Fruit fly (Drosophila melanogaster) whole organism, wandering third instar larva: Measurements from ENCODE around the gene cact.

Experiments used
- Abd-B ChIP-seq: fragments of >200 bp; optimal IDR thresholded peaks from 2 replicates; lab custom pipeline; 2017; ENCODE audit warnings: missing biosample characterization, missing genetic modification characterization
- CG32264 ChIP-seq: fragments of 200-800 bp; sonication (Bioruptor generic); optimal IDR thresholded peaks from 2 replicates; lab custom pipeline; 2016; ENCODE audit warnings: missing biosample characterization, missing genetic modification characterization
- CG9705 ChIP-seq: fragments of 200-800 bp; sonication (Bioruptor generic); optimal IDR thresholded peaks from 2 replicates; lab custom pipeline; 2018; ENCODE audit warnings: missing biosample characterization, mild to moderate bottlenecking, missing genetic modification characterization
- CrebA ChIP-seq: fragments of 200-800 bp; sonication (Bioruptor generic); optimal IDR thresholded peaks from 2 replicates; lab custom pipeline; 2016; ENCODE audit warnings: missing biosample characterization, mild to moderate bottlenecking, missing genetic modification characterization, borderline replicate concordance
- Dfd ChIP-seq: fragments of >200 bp; optimal IDR thresholded peaks from 2 replicates; lab custom pipeline; 2017; ENCODE audit warnings: missing biosample characterization, missing genetic modification characterization
- Dif ChIP-seq: fragments of 200-275, 200-300 bp; sonication (Bioruptor generic); optimal IDR thresholded peaks from 2 replicates; lab custom pipeline; 2018; ENCODE audit warnings: missing biosample characterization, missing genetic modification characterization; ENCODE audit not compliant: partially characterized antibody
- GATAd ChIP-seq: sonication (Bioruptor generic); optimal IDR thresholded peaks from 2 replicates; lab custom pipeline; 2016; ENCODE audit warnings: missing biosample characterization, missing genetic modification characterization
- HLH106 ChIP-seq: fragments of 200-800 bp; optimal IDR thresholded peaks from 3 replicates; lab custom pipeline; 2019; ENCODE audit warnings: missing biosample characterization, mild to moderate bottlenecking, missing genetic modification characterization, moderate library complexity
- Hnf4 ChIP-seq: fragments of 200-800 bp; sonication (Bioruptor generic); optimal IDR thresholded peaks from 2 replicates; lab custom pipeline; 2016; ENCODE audit warnings: missing biosample characterization, mild to moderate bottlenecking, missing genetic modification characterization
- Hr78 ChIP-seq: fragments of >200 bp; optimal IDR thresholded peaks from 2 replicates; lab custom pipeline; 2017; ENCODE audit warnings: missing biosample characterization, missing genetic modification characterization
- Hr83 ChIP-seq: fragments of 200-300 bp; sonication (Bioruptor generic); optimal IDR thresholded peaks from 2 replicates; lab custom pipeline; 2016; ENCODE audit warnings: missing biosample characterization, mild to moderate bottlenecking, missing genetic modification characterization, moderate library complexity; ENCODE audit not compliant: poor library complexity, severe bottlenecking
- Jra ChIP-seq: sonication (Bioruptor generic); optimal IDR thresholded peaks from 2 replicates; lab custom pipeline; 2016; ENCODE audit warnings: missing biosample characterization, missing genetic modification characterization
- Mio ChIP-seq: sonication (Bioruptor generic); optimal IDR thresholded peaks from 2 replicates; lab custom pipeline; 2016; ENCODE audit warnings: missing biosample characterization, missing genetic modification characterization
- Myc ChIP-seq: fragments of >200 bp; optimal IDR thresholded peaks from 2 replicates; lab custom pipeline; 2017
- N ChIP-seq: fragments of >200 bp; optimal IDR thresholded peaks from 2 replicates; lab custom pipeline; 2018; ENCODE audit warnings: missing biosample characterization, missing external identifiers, missing genetic modification characterization
- OdsH ChIP-seq: fragments of 200-800 bp; sonication (Bioruptor generic); optimal IDR thresholded peaks from 2 replicates; lab custom pipeline; 2016; ENCODE audit warnings: missing biosample characterization, mild to moderate bottlenecking, missing genetic modification characterization
- Rel ChIP-seq, 2 experiments: fragments of 200-800 bp; sonication (Bioruptor generic) in 1 of 2; optimal IDR thresholded peaks; 2 replicates in 1 of 2; 3 replicates in 1 of 2; lab custom pipeline; 2016 to 2019; ENCODE audit warnings: mild to moderate bottlenecking in 2 of 2, missing biosample characterization in 2 of 2, missing genetic modification characterization in 2 of 2, moderate library complexity in 1 of 2
- Sp1 ChIP-seq: fragments of 200-800 bp; sonication (Bioruptor generic); optimal IDR thresholded peaks from 3 replicates; lab custom pipeline; 2019; ENCODE audit warnings: missing biosample characterization, mild to moderate bottlenecking, missing genetic modification characterization, moderate library complexity
- Vsx2 ChIP-seq: fragments of 200-300, 225-300 bp; sonication (Bioruptor generic); optimal IDR thresholded peaks from 2 replicates; lab custom pipeline; 2018; ENCODE audit warnings: missing biosample characterization, missing genetic modification characterization; ENCODE audit not compliant: partially characterized antibody
- br ChIP-seq: fragments of 200-800 bp; sonication (Bioruptor generic); optimal IDR thresholded peaks from 2 replicates; lab custom pipeline; 2016; ENCODE audit warnings: missing biosample characterization, missing genetic modification characterization
- brk ChIP-seq: fragments of 200-800 bp; sonication (Bioruptor generic); optimal IDR thresholded peaks from 2 replicates; lab custom pipeline; 2016; ENCODE audit warnings: missing biosample characterization, mild to moderate bottlenecking, missing genetic modification characterization
- dl ChIP-seq, 2 experiments: fragments of 175-275, 200-275 bp in 1 of 2; fragments of 200-275 bp in 1 of 2; sonication (Bioruptor generic); optimal IDR thresholded peaks; lab custom pipeline; 2018; ENCODE audit warnings: mild to moderate bottlenecking in 2 of 2, missing biosample characterization in 2 of 2, missing genetic modification characterization in 2 of 2, moderate library complexity in 2 of 2; ENCODE audit not compliant: partially characterized antibody in 2 of 2, insufficient read depth in 1 of 2
- dmrt93B ChIP-seq: fragments of 200-800 bp; sonication (Bioruptor generic); optimal IDR thresholded peaks from 2 replicates; lab custom pipeline; 2018; ENCODE audit warnings: missing biosample characterization, mild to moderate bottlenecking, missing genetic modification characterization
- dsf ChIP-seq: sonication (Bioruptor generic); optimal IDR thresholded peaks from 2 replicates; lab custom pipeline; 2016; ENCODE audit warnings: missing biosample characterization, missing genetic modification characterization, borderline replicate concordance
- ey ChIP-seq: fragments of 200-800 bp; sonication (Bioruptor generic); optimal IDR thresholded peaks from 2 replicates; lab custom pipeline; 2016; ENCODE audit warnings: missing biosample characterization, missing genetic modification characterization
- foxo ChIP-seq, 2 experiments: fragments of 200-800 bp; sonication (Bioruptor generic); optimal IDR thresholded peaks; 2 replicates in 1 of 2; 3 replicates in 1 of 2; lab custom pipeline; 2016 to 2017; ENCODE audit warnings: missing biosample characterization in 2 of 2, missing genetic modification characterization in 2 of 2
- fru ChIP-seq: fragments of 200-800 bp; sonication (Bioruptor generic); optimal IDR thresholded peaks from 3 replicates; lab custom pipeline; 2016; ENCODE audit warnings: missing biosample characterization, mild to moderate bottlenecking, missing genetic modification characterization
- h ChIP-seq: fragments of 200-800 bp; sonication (Bioruptor generic); optimal IDR thresholded peaks from 3 replicates; lab custom pipeline; 2016; ENCODE audit warnings: missing biosample characterization, mild to moderate bottlenecking, missing genetic modification characterization
- jim ChIP-seq: fragments of 175-275, 200-325 bp; sonication (Bioruptor generic); optimal IDR thresholded peaks from 2 replicates; lab custom pipeline; 2016; ENCODE audit warnings: missing biosample characterization, mild to moderate bottlenecking, missing genetic modification characterization
- lola ChIP-seq: fragments of >200 bp; optimal IDR thresholded peaks from 2 replicates; lab custom pipeline; 2017; ENCODE audit warnings: missing biosample characterization, missing genetic modification characterization
- pan ChIP-seq: fragments of >200 bp; optimal IDR thresholded peaks from 2 replicates; lab custom pipeline; 2017
- psq ChIP-seq: fragments of 200-800 bp; sonication (Bioruptor generic); optimal IDR thresholded peaks from 3 replicates; lab custom pipeline; 2017; ENCODE audit warnings: missing biosample characterization, mild to moderate bottlenecking, missing genetic modification characterization, moderate library complexity
- rgr ChIP-seq: fragments of 200-800 bp; sonication (Bioruptor generic); optimal IDR thresholded peaks from 3 replicates; lab custom pipeline; 2016; ENCODE audit warnings: missing biosample characterization, mild to moderate bottlenecking, missing genetic modification characterization
- sage ChIP-seq: fragments of 200-800 bp; sonication (Bioruptor generic); optimal IDR thresholded peaks from 2 replicates; lab custom pipeline; 2016; ENCODE audit warnings: missing biosample characterization, mild to moderate bottlenecking, missing genetic modification characterization
- sv ChIP-seq: fragments of 200-800 bp; sonication (Bioruptor generic); optimal IDR thresholded peaks from 3 replicates; lab custom pipeline; 2016; ENCODE audit warnings: missing biosample characterization, missing genetic modification characterization
- tai ChIP-seq: sonication (Bioruptor generic); optimal IDR thresholded peaks from 2 replicates; lab custom pipeline; 2016; ENCODE audit warnings: missing biosample characterization, missing genetic modification characterization
- usp ChIP-seq: fragments of >200 bp; optimal IDR thresholded peaks from 2 replicates; lab custom pipeline; 2017; ENCODE audit warnings: missing biosample characterization, missing genetic modification characterization
- woc ChIP-seq: sonication (Bioruptor generic); optimal IDR thresholded peaks from 2 replicates; lab custom pipeline; 2016; ENCODE audit warnings: missing biosample characterization, mild to moderate bottlenecking, missing genetic modification characterization

cact gene

dm6 chr2L:16353765-16354164 lies 27.8 kb upstream of the cact start:
- TF ChIP-seq Dif (GFP tag; lab: Kevin White, UChicago) (no peak), woc (GFP tag; lab: Kevin White, UChicago) (no peak), Myc (lab: Kevin White, UChicago) (no peak), rgr (no peak), CG32264 (GFP tag; lab: Kevin White, UChicago) (no peak)
- TF ChIP-seq, all 38 proteins: peak for 0

dm6 chr2L:16352585-16353580 lies 26.9 kb upstream of the cact start, which contains the start of the genes Hyls1, chif and CG4455:
Gene Hyls1 (minus strand): TSS chr2L:16352628.
Gene chif (minus strand): TSS chr2L:16352628.
Gene CG4455 (plus strand): TSS chr2L:16352934.
- TF ChIP-seq HLH106 (tag; lab: Kevin White, UChicago) (peak; percentile 69), pan (no peak), N (GFP tag; lab: Kevin White, UChicago) (no peak), Myc (lab: Kevin White, UChicago) (no peak), Hnf4 (peak; percentile 53), sv (GFP tag; lab: Kevin White, UChicago) (peak; percentile 13), woc (GFP tag; lab: Kevin White, UChicago) (peak; percentile 40), CG32264 (GFP tag; lab: Kevin White, UChicago) (no peak), dmrt93B (GFP tag; lab: Kevin White, UChicago) (peak; percentile 37), rgr (peak; percentile 47), foxo (GFP tag; optimal IDR thresholded peaks at IDR 0.05; lab: Kevin White, UChicago) (peak in 1 of 2 experiments; percentile 55), Sp1 (GFP tag; lab: Kevin White, UChicago) (peak; percentile 58), br (GFP tag; lab: Kevin White, UChicago) (no peak), usp (GFP tag; lab: Kevin White, UChicago) (no peak), Rel (GFP tag; optimal IDR thresholded peaks at IDR 0.05; lab: Kevin White, UChicago) (no peak), Rel (tag; optimal IDR thresholded peaks at IDR 0.05; lab: Kevin White, UChicago) (peak; percentile 71), Abd-B (no peak), h (GFP tag; lab: Kevin White, UChicago) (peak; percentile 36), GATAd (GFP tag; lab: Kevin White, UChicago) (no peak), tai (peak; percentile 62), dl (GFP tag; optimal IDR thresholded peaks at IDR 0.05; lab: Kevin White, UChicago; ENCODE audit: insufficient read depth in 1 of 2, partially characterized antibody in 2 of 2) (no peak), psq (GFP tag; lab: Kevin White, UChicago) (peak; percentile 85), OdsH (GFP tag; lab: Kevin White, UChicago) (peak; percentile 40), Jra (GFP tag; lab: Kevin White, UChicago) (no peak), Mio (no peak), CrebA (GFP tag; lab: Kevin White, UChicago) (no peak), Hr83 (peak; percentile 28), dsf (GFP tag; lab: Kevin White, UChicago) (no peak), sage (GFP tag; lab: Kevin White, UChicago) (peak; percentile 46), ey (GFP tag; lab: Kevin White, UChicago) (no peak), brk (GFP tag; lab: Kevin White, UChicago) (peak; percentile 75), Vsx2 (GFP tag; lab: Kevin White, UChicago) (no peak), jim (no peak), CG9705 (peak; percentile 44), lola (GFP tag; lab: Kevin White, UChicago) (no peak), Hr78 (GFP tag; lab: Kevin White, UChicago) (no peak), Dfd (GFP tag; lab: Kevin White, UChicago) (no peak), fru (GFP tag; lab: Kevin White, UChicago) (peak; percentile 1)
